Worm (Caenorhabditis elegans): ENCODE measurements around the gene usp-4.

Gene usp-4

ce11 chrIV:6757011-6757410 is at the start of gene usp-4:
usp-4 (plus strand) TSS chrIV:6757311.
- TF ChIP-seq nhr-77 (tag; optimal IDR thresholded peaks at IDR 0.05) (no peak), nhr-28 (tag; optimal IDR thresholded peaks at IDR 0.05) (no peak), ama-1 (optimal IDR thresholded peaks at IDR 0.05) (no peak), fkh-10 (GFP tag; optimal IDR thresholded peaks at IDR 0.05) (no peak), mdl-1 (tag; optimal IDR thresholded peaks at IDR 0.05) (no peak), aly-2 (tag; optimal IDR thresholded peaks at IDR 0.05) (no peak), egl-27 (tag; optimal IDR thresholded peaks at IDR 0.05) (no peak), eor-1 (tag; optimal IDR thresholded peaks at IDR 0.05) (no peak), nfya-1 (tag; optimal IDR thresholded peaks at IDR 0.05; ENCODE audit: insufficient read depth) (no peak), nhr-12 (tag; optimal IDR thresholded peaks at IDR 0.05) (no peak), fos-1 (tag; optimal IDR thresholded peaks at IDR 0.05) (no peak), nhr-67 (tag; optimal IDR thresholded peaks at IDR 0.05) (no peak), zag-1 (tag; optimal IDR thresholded peaks at IDR 0.05) (no peak), nhr-237 (tag; optimal IDR thresholded peaks at IDR 0.05) (no peak), R02D3.7 (tag; optimal IDR thresholded peaks at IDR 0.05) (no peak), egl-5 (tag; optimal IDR thresholded peaks at IDR 0.05) (no peak), ceh-82 (tag; optimal IDR thresholded peaks at IDR 0.05) (no peak), nhr-43 (tag; optimal IDR thresholded peaks at IDR 0.05; ENCODE audit: poor library complexity, severe bottlenecking) (no peak), elt-1 (tag; optimal IDR thresholded peaks at IDR 0.05) (no peak), mml-1 (tag; optimal IDR thresholded peaks at IDR 0.05) (no peak)

ce11 chrIV:6740190-6740589 is 16.9 kb upstream of the usp-4 start, which contains the start of gene Y73B6A.3:
Y73B6A.3 (minus strand) TSS chrIV:6740290.
- TF ChIP-seq fkh-2 (tag; optimal IDR thresholded peaks at IDR 0.05) = no peak
- TF ChIP-seq nhr-28 (tag; optimal IDR thresholded peaks at IDR 0.05) = no peak
- TF ChIP-seq ceh-16 (tag; optimal IDR thresholded peaks at IDR 0.05) = no peak

ce11 chrIV:6742159-6742558 is 15.0 kb upstream of the usp-4 start, which contains the start of gene smg-7:
smg-7 (minus strand) TSS chrIV:6742443.
- no peak for TF ChIP-seq zag-1 (tag; optimal IDR thresholded peaks at IDR 0.05)

ce11 chrIV:6747083-6747482 is 10.0 kb upstream of the usp-4 start:
- no peak for TF ChIP-seq lsy-12 (tag; optimal IDR thresholded peaks at IDR 0.05)

ce11 chrIV:6747652-6748051 is 9.5 kb upstream of the usp-4 start:
- TF ChIP-seq nhr-77 (tag; optimal IDR thresholded peaks at IDR 0.05) (no peak), nhr-23 (tag; optimal IDR thresholded peaks at IDR 0.05) (peak; percentile 64), pha-4 (tag; optimal IDR thresholded peaks at IDR 0.05) (peak; percentile 68), ceh-28 (tag; optimal IDR thresholded peaks at IDR 0.05) (peak; percentile 28), lin-15B (tag; optimal IDR thresholded peaks at IDR 0.05) (peak; percentile 31), nfya-1 (tag; optimal IDR thresholded peaks at IDR 0.05; ENCODE audit: insufficient read depth) (peak; percentile 34), nhr-25 (tag; optimal IDR thresholded peaks at IDR 0.05) (peak; percentile 34), hmg-11 (tag; optimal IDR thresholded peaks at IDR 0.05) (peak; percentile 9), nhr-43 (tag; optimal IDR thresholded peaks at IDR 0.05; ENCODE audit: poor library complexity, severe bottlenecking) (peak; percentile 22), unc-39 (tag; optimal IDR thresholded peaks at IDR 0.05) (no peak), jun-1 (tag; optimal IDR thresholded peaks at IDR 0.05) (no peak)

ce11 chrIV:6748491-6748890 is 8.6 kb upstream of the usp-4 start, which contains the start of gene lin-45:
lin-45 (minus strand) TSS chrIV:6748572.
- TF ChIP-seq elt-2 (tag; optimal IDR thresholded peaks at IDR 0.05) = no peak
- peak; percentile 32 for TF ChIP-seq nfya-1 (tag; optimal IDR thresholded peaks at IDR 0.05; ENCODE audit: insufficient read depth)

ce11 chrIV:6750117-6750516 is 7.0 kb upstream of the usp-4 start:
- TF ChIP-seq elt-2 (tag; optimal IDR thresholded peaks at IDR 0.05) (no peak), elt-3 (tag; optimal IDR thresholded peaks at IDR 0.05) (no peak), pha-4 (tag; optimal IDR thresholded peaks at IDR 0.05) (no peak), fkh-10 (GFP tag; optimal IDR thresholded peaks at IDR 0.05) (no peak), hmg-11 (tag; optimal IDR thresholded peaks at IDR 0.05) (no peak), ceh-82 (tag; optimal IDR thresholded peaks at IDR 0.05) (no peak), mml-1 (tag; optimal IDR thresholded peaks at IDR 0.05) (no peak), snpc-4 (tag; optimal IDR thresholded peaks at IDR 0.05) (no peak), lin-15B (tag; optimal IDR thresholded peaks at IDR 0.05) (no peak), ztf-11 (tag; optimal IDR thresholded peaks at IDR 0.05) (no peak), elt-1 (tag; optimal IDR thresholded peaks at IDR 0.05) (no peak), nhr-43 (tag; optimal IDR thresholded peaks at IDR 0.05; ENCODE audit: poor library complexity, severe bottlenecking) (no peak), nhr-25 (tag; optimal IDR thresholded peaks at IDR 0.05) (no peak)

Data from whole organism, L3 larva.